Fruit fly (Drosophila melanogaster): ENCODE measurements around the gene CG6171.

DNA sequence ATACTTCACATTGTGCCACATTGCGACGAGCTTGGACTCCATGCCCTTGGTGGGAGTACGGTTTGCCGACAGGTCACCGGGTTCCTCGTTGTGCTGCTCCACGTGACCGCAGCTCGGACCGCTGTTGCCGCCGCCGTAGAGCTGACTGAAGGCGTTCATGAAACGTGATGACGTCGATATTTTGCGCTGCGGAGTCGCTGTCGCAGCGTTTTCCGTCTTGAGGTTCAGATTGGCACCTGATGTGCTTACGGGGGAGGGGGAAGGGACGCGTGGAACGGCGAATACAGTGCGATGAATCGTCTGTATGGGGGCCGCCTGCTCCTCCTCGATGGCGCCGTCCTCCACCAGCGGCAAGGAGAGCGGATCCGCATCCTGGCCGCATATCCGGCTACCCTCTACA is 7.5 kb downstream of the CG6171 start:
- TF ChIP-seq CG11294 (GFP tag; IDR thresholded peaks at IDR 0.05), result no peak
- no peak for TF ChIP-seq Gug (GFP tag; IDR thresholded peaks at IDR 0.05)
- TF ChIP-seq fd59A (GFP tag; optimal IDR thresholded peaks at IDR 0.05), result no peak
- no peak for TF ChIP-seq acj6 (GFP tag; optimal IDR thresholded peaks at IDR 0.05)
- TF ChIP-seq CG11902 (GFP tag; optimal IDR thresholded peaks at IDR 0.05), result no peak
- no peak for TF ChIP-seq CG10631 (GFP tag; optimal IDR thresholded peaks at IDR 0.05)
- no peak for TF ChIP-seq Sox15 (GFP tag; optimal IDR thresholded peaks at IDR 0.05)
- TF ChIP-seq CG8319 (GFP tag; optimal IDR thresholded peaks at IDR 0.05), result no peak
- no peak for TF ChIP-seq Ets21C (GFP tag; optimal IDR thresholded peaks at IDR 0.05)
- no peak for TF ChIP-seq lz (GFP tag; optimal IDR thresholded peaks at IDR 0.05)
- no peak for TF ChIP-seq CG6808 (GFP tag; optimal IDR thresholded peaks at IDR 0.05)
- no peak for TF ChIP-seq OdsH (GFP tag; optimal IDR thresholded peaks at IDR 0.05)
- no peak for TF ChIP-seq CG16779 (tag; optimal IDR thresholded peaks at IDR 0.05)
- no peak for TF ChIP-seq CG11762 (GFP tag; optimal IDR thresholded peaks at IDR 0.05; ENCODE audit: insufficient read depth)
